Fruit fly (Drosophila melanogaster) whole organism, wandering third instar larva: ENCODE measurements around the gene CG31674.

Experiments
- Abd-B ChIP-seq: fragments of >200 bp; optimal IDR thresholded peaks from 2 replicates; lab custom pipeline; 2017; ENCODE audit warnings: missing biosample characterization, missing genetic modification characterization
- CG32264 ChIP-seq: fragments of 200-800 bp; sonication (Bioruptor generic); optimal IDR thresholded peaks from 2 replicates; lab custom pipeline; 2016; ENCODE audit warnings: missing biosample characterization, missing genetic modification characterization
- CrebA ChIP-seq: fragments of 200-800 bp; sonication (Bioruptor generic); optimal IDR thresholded peaks from 2 replicates; lab custom pipeline; 2016; ENCODE audit warnings: missing biosample characterization, mild to moderate bottlenecking, missing genetic modification characterization, borderline replicate concordance
- Dfd ChIP-seq: fragments of >200 bp; optimal IDR thresholded peaks from 2 replicates; lab custom pipeline; 2017; ENCODE audit warnings: missing biosample characterization, missing genetic modification characterization
- Dif ChIP-seq: fragments of 200-275, 200-300 bp; sonication (Bioruptor generic); optimal IDR thresholded peaks from 2 replicates; lab custom pipeline; 2018; ENCODE audit warnings: missing biosample characterization, missing genetic modification characterization; ENCODE audit not compliant: partially characterized antibody
- GATAd ChIP-seq: sonication (Bioruptor generic); optimal IDR thresholded peaks from 2 replicates; lab custom pipeline; 2016; ENCODE audit warnings: missing biosample characterization, missing genetic modification characterization
- HLH106 ChIP-seq: fragments of 200-800 bp; optimal IDR thresholded peaks from 3 replicates; lab custom pipeline; 2019; ENCODE audit warnings: missing biosample characterization, mild to moderate bottlenecking, missing genetic modification characterization, moderate library complexity
- Hnf4 ChIP-seq: fragments of 200-800 bp; sonication (Bioruptor generic); optimal IDR thresholded peaks from 2 replicates; lab custom pipeline; 2016; ENCODE audit warnings: missing biosample characterization, mild to moderate bottlenecking, missing genetic modification characterization
- Hr78 ChIP-seq: fragments of >200 bp; optimal IDR thresholded peaks from 2 replicates; lab custom pipeline; 2017; ENCODE audit warnings: missing biosample characterization, missing genetic modification characterization
- Hr83 ChIP-seq: fragments of 200-300 bp; sonication (Bioruptor generic); optimal IDR thresholded peaks from 2 replicates; lab custom pipeline; 2016; ENCODE audit warnings: missing biosample characterization, mild to moderate bottlenecking, missing genetic modification characterization, moderate library complexity; ENCODE audit not compliant: poor library complexity, severe bottlenecking
- Jra ChIP-seq: sonication (Bioruptor generic); optimal IDR thresholded peaks from 2 replicates; lab custom pipeline; 2016; ENCODE audit warnings: missing biosample characterization, missing genetic modification characterization
- Mio ChIP-seq: sonication (Bioruptor generic); optimal IDR thresholded peaks from 2 replicates; lab custom pipeline; 2016; ENCODE audit warnings: missing biosample characterization, missing genetic modification characterization
- N ChIP-seq: fragments of >200 bp; optimal IDR thresholded peaks from 2 replicates; lab custom pipeline; 2018; ENCODE audit warnings: missing biosample characterization, missing external identifiers, missing genetic modification characterization
- OdsH ChIP-seq: fragments of 200-800 bp; sonication (Bioruptor generic); optimal IDR thresholded peaks from 2 replicates; lab custom pipeline; 2016; ENCODE audit warnings: missing biosample characterization, mild to moderate bottlenecking, missing genetic modification characterization
- Rel ChIP-seq, 2 experiments: fragments of 200-800 bp; sonication (Bioruptor generic) in 1 of 2; optimal IDR thresholded peaks; 2 replicates in 1 of 2; 3 replicates in 1 of 2; lab custom pipeline; 2016 to 2019; ENCODE audit warnings: mild to moderate bottlenecking in 2 of 2, missing biosample characterization in 2 of 2, missing genetic modification characterization in 2 of 2, moderate library complexity in 1 of 2
- br ChIP-seq: fragments of 200-800 bp; sonication (Bioruptor generic); optimal IDR thresholded peaks from 2 replicates; lab custom pipeline; 2016; ENCODE audit warnings: missing biosample characterization, missing genetic modification characterization
- brk ChIP-seq: fragments of 200-800 bp; sonication (Bioruptor generic); optimal IDR thresholded peaks from 2 replicates; lab custom pipeline; 2016; ENCODE audit warnings: missing biosample characterization, mild to moderate bottlenecking, missing genetic modification characterization
- dmrt93B ChIP-seq: fragments of 200-800 bp; sonication (Bioruptor generic); optimal IDR thresholded peaks from 2 replicates; lab custom pipeline; 2018; ENCODE audit warnings: missing biosample characterization, mild to moderate bottlenecking, missing genetic modification characterization
- ey ChIP-seq: fragments of 200-800 bp; sonication (Bioruptor generic); optimal IDR thresholded peaks from 2 replicates; lab custom pipeline; 2016; ENCODE audit warnings: missing biosample characterization, missing genetic modification characterization
- foxo ChIP-seq, 2 experiments: fragments of 200-800 bp; sonication (Bioruptor generic); optimal IDR thresholded peaks; 2 replicates in 1 of 2; 3 replicates in 1 of 2; lab custom pipeline; 2016 to 2017; ENCODE audit warnings: missing biosample characterization in 2 of 2, missing genetic modification characterization in 2 of 2
- fru ChIP-seq: fragments of 200-800 bp; sonication (Bioruptor generic); optimal IDR thresholded peaks from 3 replicates; lab custom pipeline; 2016; ENCODE audit warnings: missing biosample characterization, mild to moderate bottlenecking, missing genetic modification characterization
- h ChIP-seq: fragments of 200-800 bp; sonication (Bioruptor generic); optimal IDR thresholded peaks from 3 replicates; lab custom pipeline; 2016; ENCODE audit warnings: missing biosample characterization, mild to moderate bottlenecking, missing genetic modification characterization
- jim ChIP-seq: fragments of 175-275, 200-325 bp; sonication (Bioruptor generic); optimal IDR thresholded peaks from 2 replicates; lab custom pipeline; 2016; ENCODE audit warnings: missing biosample characterization, mild to moderate bottlenecking, missing genetic modification characterization
- lola ChIP-seq: fragments of >200 bp; optimal IDR thresholded peaks from 2 replicates; lab custom pipeline; 2017; ENCODE audit warnings: missing biosample characterization, missing genetic modification characterization
- pan ChIP-seq: fragments of >200 bp; optimal IDR thresholded peaks from 2 replicates; lab custom pipeline; 2017
- rgr ChIP-seq: fragments of 200-800 bp; sonication (Bioruptor generic); optimal IDR thresholded peaks from 3 replicates; lab custom pipeline; 2016; ENCODE audit warnings: missing biosample characterization, mild to moderate bottlenecking, missing genetic modification characterization
- sage ChIP-seq: fragments of 200-800 bp; sonication (Bioruptor generic); optimal IDR thresholded peaks from 2 replicates; lab custom pipeline; 2016; ENCODE audit warnings: missing biosample characterization, mild to moderate bottlenecking, missing genetic modification characterization
- sv ChIP-seq: fragments of 200-800 bp; sonication (Bioruptor generic); optimal IDR thresholded peaks from 3 replicates; lab custom pipeline; 2016; ENCODE audit warnings: missing biosample characterization, missing genetic modification characterization
- tai ChIP-seq: sonication (Bioruptor generic); optimal IDR thresholded peaks from 2 replicates; lab custom pipeline; 2016; ENCODE audit warnings: missing biosample characterization, missing genetic modification characterization
- usp ChIP-seq: fragments of >200 bp; optimal IDR thresholded peaks from 2 replicates; lab custom pipeline; 2017; ENCODE audit warnings: missing biosample characterization, missing genetic modification characterization
- woc ChIP-seq: sonication (Bioruptor generic); optimal IDR thresholded peaks from 2 replicates; lab custom pipeline; 2016; ENCODE audit warnings: missing biosample characterization, mild to moderate bottlenecking, missing genetic modification characterization

The CG31674 gene

dm6 chr2L:20829309-20829708 lies 1.8 kb upstream of the CG31674 start, which contains the start of gene CG31673:
CG31673 (plus strand) TSS chr2L:20829609.
- TF ChIP-seq Hnf4 (GFP tag; lab: Kevin White, UChicago) (no peak), Dif (peak; percentile 1)

DNA sequence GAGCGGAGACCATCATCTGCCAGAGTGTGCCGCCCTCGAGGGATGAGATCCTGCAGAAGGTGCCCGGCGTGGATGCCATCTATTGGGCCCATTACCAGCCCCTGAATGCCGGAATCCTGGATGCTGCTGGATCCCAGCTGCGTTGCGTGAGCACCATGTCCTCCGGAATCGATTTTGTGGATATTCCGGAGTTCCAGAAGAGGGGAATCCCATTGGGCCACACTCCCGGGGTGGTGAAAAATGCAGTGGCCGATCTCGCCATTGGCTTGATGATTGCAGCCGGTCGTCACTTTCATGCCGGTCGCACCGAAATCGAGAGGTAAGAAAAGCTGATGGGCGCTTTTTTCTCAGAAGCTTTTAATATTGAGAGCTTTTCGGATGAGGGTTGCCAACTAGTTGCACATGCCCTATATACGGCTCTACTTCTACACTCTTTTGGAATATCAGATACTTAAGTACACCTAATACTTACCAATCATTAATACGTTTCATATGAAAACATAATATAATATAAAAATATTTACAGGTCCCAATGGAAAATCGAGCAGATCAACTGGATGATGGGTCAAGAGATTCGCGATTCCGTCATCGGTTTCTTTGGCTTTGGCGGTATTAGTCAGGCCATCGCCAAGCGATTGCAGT lies 1.2 kb upstream of the CG31674 start:
- TF ChIP-seq h (GFP tag; lab: Kevin White, UChicago): peak; percentile 70
- TF ChIP-seq CG32264 (GFP tag; lab: Kevin White, UChicago): no peak
- TF ChIP-seq br (GFP tag; lab: Kevin White, UChicago): peak; percentile 35
- TF ChIP-seq Dif: peak; percentile 0
- peak; percentile 52 for TF ChIP-seq OdsH (GFP tag; lab: Kevin White, UChicago)
- peak; percentile 0 for TF ChIP-seq ey
- peak; percentile 22 for TF ChIP-seq Hnf4 (GFP tag; lab: Kevin White, UChicago)
- TF ChIP-seq rgr (GFP tag; lab: Kevin White, UChicago): peak; percentile 25
- TF ChIP-seq fru: peak; percentile 27
- no peak for TF ChIP-seq jim (GFP tag; lab: Kevin White, UChicago)
- TF ChIP-seq lola (GFP tag; lab: Kevin White, UChicago): no peak
- peak; percentile 38 for TF ChIP-seq Hr83 (GFP tag; lab: Kevin White, UChicago)
- TF ChIP-seq foxo (GFP tag; optimal IDR thresholded peaks at IDR 0.05; lab: Kevin White, UChicago): peak in 1 of 2 experiments; percentile 49
- TF ChIP-seq HLH106 (tag; lab: Kevin White, UChicago): peak; percentile 39
- no peak for TF ChIP-seq Rel (GFP tag; optimal IDR thresholded peaks at IDR 0.05; lab: Kevin White, UChicago)
- peak; percentile 94 for TF ChIP-seq Rel (tag; optimal IDR thresholded peaks at IDR 0.05; lab: Kevin White, UChicago)
- peak; percentile 56 for TF ChIP-seq sage (GFP tag; lab: Kevin White, UChicago)
- TF ChIP-seq brk (GFP tag; lab: Kevin White, UChicago): peak; percentile 55
- no peak for TF ChIP-seq Hr78 (GFP tag; lab: Kevin White, UChicago)

- TF ChIP-seq tai (GFP tag; lab: Kevin White, UChicago) (no peak), woc (GFP tag; lab: Kevin White, UChicago) (no peak), usp (GFP tag; lab: Kevin White, UChicago) (no peak), jim (GFP tag; lab: Kevin White, UChicago) (no peak), Hnf4 (GFP tag; lab: Kevin White, UChicago) (no peak), h (GFP tag; lab: Kevin White, UChicago) (no peak), Hr78 (GFP tag; lab: Kevin White, UChicago) (no peak), sv (no peak), Abd-B (GFP tag; lab: Kevin White, UChicago) (no peak), lola (GFP tag; lab: Kevin White, UChicago) (no peak), foxo (GFP tag; optimal IDR thresholded peaks at IDR 0.05; lab: Kevin White, UChicago) (no peak), dmrt93B (GFP tag; lab: Kevin White, UChicago) (no peak), pan (lab: Kevin White, UChicago) (no peak), Jra (GFP tag; lab: Kevin White, UChicago) (no peak), CrebA (GFP tag; lab: Kevin White, UChicago) (no peak), Dfd (GFP tag; lab: Kevin White, UChicago) (no peak), Mio (no peak)
These were observed 4.4 kb downstream of the CG31674 start, which contains the start of gene Oseg5 for dm6 chr2L:20835501-20835900. Oseg5 (minus strand) TSS chr2L:20835840.

- TF ChIP-seq N (GFP tag; lab: Kevin White, UChicago): no peak
- no peak for TF ChIP-seq GATAd
- TF ChIP-seq brk (GFP tag; lab: Kevin White, UChicago): no peak
- TF ChIP-seq h (GFP tag; lab: Kevin White, UChicago): no peak
- no peak for TF ChIP-seq foxo (GFP tag; optimal IDR thresholded peaks at IDR 0.05; lab: Kevin White, UChicago)
- TF ChIP-seq Hr83 (GFP tag; lab: Kevin White, UChicago): no peak
- no peak for TF ChIP-seq woc (GFP tag; lab: Kevin White, UChicago)
- TF ChIP-seq Abd-B (GFP tag; lab: Kevin White, UChicago): no peak
These were observed 6.8 kb downstream of the CG31674 start, which contains the start of gene Spn38F for dm6 chr2L:20837885-20838284. Spn38F (minus strand) TSS chr2L:20837985.
